Worm (Caenorhabditis elegans): ENCODE results near the gene srv-17.

srv-17 gene

DNA sequence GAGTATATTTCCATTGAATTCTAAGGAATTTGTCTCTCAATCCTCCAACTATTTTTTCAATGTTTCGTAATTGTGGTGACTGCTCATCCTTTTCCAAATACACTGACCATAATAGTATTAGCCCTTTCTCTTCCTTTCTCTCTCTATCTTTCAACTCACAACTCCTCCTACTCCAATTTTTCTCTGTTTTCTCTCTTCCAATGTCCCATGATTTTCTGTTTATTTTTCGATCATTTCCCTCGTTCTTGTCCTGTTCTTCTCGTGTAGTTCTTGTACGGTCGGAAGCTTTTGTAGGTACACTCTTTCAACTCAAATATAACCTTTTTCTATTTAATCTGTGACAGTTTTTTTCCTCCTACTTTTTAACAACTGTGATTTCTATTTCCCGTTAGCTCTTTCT, 48.0 kb downstream of the srv-17 start (continued):
- TF ChIP-seq elt-2 (tag; optimal IDR thresholded peaks at IDR 0.05) = no peak
- no peak for TF ChIP-seq nhr-28 (tag; optimal IDR thresholded peaks at IDR 0.05)
- no peak for TF ChIP-seq irx-1 (tag; optimal IDR thresholded peaks at IDR 0.05)
- no peak for TF ChIP-seq ceh-82 (tag; optimal IDR thresholded peaks at IDR 0.05)
- no peak for TF ChIP-seq hlh-17 (GFP tag; optimal IDR thresholded peaks at IDR 0.05; ENCODE audit: borderline replicate concordance)
- TF ChIP-seq isw-1 (GFP tag; IDR thresholded peaks at IDR 0.05) = no peak
- peak; percentile 57 for TF ChIP-seq tbx-2 (tag; optimal IDR thresholded peaks at IDR 0.05)
- TF ChIP-seq dpl-1 (GFP tag; optimal IDR thresholded peaks at IDR 0.05) = peak in 1 of 3 experiments; percentile 16
- TF ChIP-seq C16A3.4 (tag; optimal IDR thresholded peaks at IDR 0.05) = no peak
- TF ChIP-seq mab-9 (GFP tag; IDR thresholded peaks at IDR 0.05) = no peak
- no peak for TF ChIP-seq unc-30 (tag; optimal IDR thresholded peaks at IDR 0.05)
- TF ChIP-seq pag-3 (tag; optimal IDR thresholded peaks at IDR 0.05; ENCODE audit: borderline replicate concordance, insufficient read depth) = no peak
- TF ChIP-seq nhr-85 (tag) = peak; percentile 15
- no peak for TF ChIP-seq lin-13 (GFP tag; optimal IDR thresholded peaks at IDR 0.05)
- peak; percentile 35 for TF ChIP-seq nhr-20 (tag; optimal IDR thresholded peaks at IDR 0.05)
- TF ChIP-seq nhr-77 (tag; optimal IDR thresholded peaks at IDR 0.05) = peak; percentile 62
- no peak for TF ChIP-seq elt-3 (tag; optimal IDR thresholded peaks at IDR 0.05)
- no peak for TF ChIP-seq unc-86 (tag; optimal IDR thresholded peaks at IDR 0.05)
- no peak for TF ChIP-seq sptf-1 (tag; optimal IDR thresholded peaks at IDR 0.05)
- TF ChIP-seq lsy-2 (tag; optimal IDR thresholded peaks at IDR 0.05) = peak in 1 of 2 experiments; percentile 37

DNA sequence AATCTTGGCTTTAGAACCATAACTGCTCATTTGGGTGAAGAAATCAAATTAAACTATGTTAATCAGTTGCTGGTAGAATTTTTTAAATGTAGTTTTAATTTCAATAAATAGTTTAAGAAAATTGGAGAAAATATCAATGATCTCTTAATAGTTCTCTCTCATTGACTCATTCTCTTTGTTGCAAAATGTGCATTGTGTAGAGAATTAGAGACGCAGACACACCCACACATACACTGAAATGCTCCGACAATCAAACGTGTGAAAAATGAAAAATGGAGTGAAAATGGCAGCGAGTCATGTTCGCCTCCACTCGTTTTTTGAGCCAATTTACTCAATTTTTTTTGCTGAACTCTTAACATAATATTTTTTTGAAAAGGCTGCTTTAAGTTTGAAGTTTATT, 49.0 kb downstream of the srv-17 start:
- TF ChIP-seq nhr-85 (tag) = peak; percentile 33
- TF ChIP-seq efl-1 (optimal IDR thresholded peaks at IDR 0.05) = no peak
- TF ChIP-seq efl-1 (GFP tag; optimal IDR thresholded peaks at IDR 0.05 in 1 of 2) = peak in 1 of 2 experiments; percentile 41
- TF ChIP-seq lin-14 (GFP tag; optimal IDR thresholded peaks at IDR 0.05) = peak; percentile 14
- no peak for TF ChIP-seq mef-2 (tag; optimal IDR thresholded peaks at IDR 0.05)

DNA sequence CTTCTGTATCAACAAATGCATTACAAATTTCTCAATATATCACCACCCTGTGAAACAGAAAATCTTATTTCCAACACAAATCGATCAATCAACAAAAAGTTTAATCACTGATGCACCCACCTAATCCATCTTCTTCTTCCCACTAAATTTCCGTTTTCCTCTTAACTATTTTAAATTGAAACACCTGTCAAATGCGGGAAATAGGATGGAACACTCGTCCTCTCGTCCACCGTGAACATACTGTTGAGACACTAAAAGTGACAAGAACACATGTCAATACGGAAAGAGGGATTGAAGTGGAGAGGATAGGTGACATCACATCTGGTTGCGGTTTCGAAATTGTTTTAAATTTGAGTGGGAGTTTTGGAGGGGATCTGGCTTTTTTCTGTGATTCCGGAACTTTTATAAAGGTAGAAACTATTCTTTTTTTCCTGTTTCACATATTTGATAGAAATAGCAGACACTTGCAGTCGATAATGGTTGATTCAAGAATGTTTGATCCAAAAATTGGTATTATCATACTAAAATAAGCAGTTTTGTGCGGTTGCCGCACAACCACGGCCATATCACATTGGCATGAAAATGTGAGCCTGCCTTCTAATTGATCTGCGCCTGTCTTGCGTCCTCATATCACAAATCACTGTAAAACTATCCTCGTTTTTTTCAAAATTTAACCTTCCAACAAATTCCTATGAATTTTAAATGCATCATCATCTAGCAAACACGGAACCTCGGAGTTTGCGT, 49.7 kb downstream of the srv-17 start:
- TF ChIP-seq nhr-90 (tag; optimal IDR thresholded peaks at IDR 0.05; ENCODE audit: poor library complexity) = no peak
- TF ChIP-seq dsc-1 (tag; optimal IDR thresholded peaks at IDR 0.05) = peak; percentile 48
- TF ChIP-seq egl-13 (tag; optimal IDR thresholded peaks at IDR 0.05) = no peak
- peak; percentile 33 for TF ChIP-seq lin-14 (GFP tag; optimal IDR thresholded peaks at IDR 0.05)
- peak; percentile 2 for TF ChIP-seq blmp-1 (tag; optimal IDR thresholded peaks at IDR 0.05)
- TF ChIP-seq sox-4 (tag; optimal IDR thresholded peaks at IDR 0.05) = no peak
- no peak for TF ChIP-seq C16A3.4 (tag; optimal IDR thresholded peaks at IDR 0.05)
- no peak for TF ChIP-seq ama-1 (optimal IDR thresholded peaks at IDR 0.05)
- no peak for TF ChIP-seq mef-2 (tag; optimal IDR thresholded peaks at IDR 0.05)
- no peak for TF ChIP-seq nhr-84 (tag; optimal IDR thresholded peaks at IDR 0.05)
- TF ChIP-seq mep-1 (tag; optimal IDR thresholded peaks at IDR 0.05) = peak; percentile 2
- no peak for TF ChIP-seq tbx-2 (tag; optimal IDR thresholded peaks at IDR 0.05)
- TF ChIP-seq nhr-20 (tag; optimal IDR thresholded peaks at IDR 0.05) = no peak
- no peak for TF ChIP-seq hlh-17 (GFP tag; optimal IDR thresholded peaks at IDR 0.05; ENCODE audit: borderline replicate concordance)
- no peak for TF ChIP-seq dpl-1 (GFP tag; optimal IDR thresholded peaks at IDR 0.05)
- TF ChIP-seq nhr-47 (tag; optimal IDR thresholded peaks at IDR 0.05) = no peak
- TF ChIP-seq ceh-90 (tag; optimal IDR thresholded peaks at IDR 0.05) = no peak
